Fruit fly (Drosophila melanogaster): Measurements from ENCODE around the gene CG11563.

DNA sequence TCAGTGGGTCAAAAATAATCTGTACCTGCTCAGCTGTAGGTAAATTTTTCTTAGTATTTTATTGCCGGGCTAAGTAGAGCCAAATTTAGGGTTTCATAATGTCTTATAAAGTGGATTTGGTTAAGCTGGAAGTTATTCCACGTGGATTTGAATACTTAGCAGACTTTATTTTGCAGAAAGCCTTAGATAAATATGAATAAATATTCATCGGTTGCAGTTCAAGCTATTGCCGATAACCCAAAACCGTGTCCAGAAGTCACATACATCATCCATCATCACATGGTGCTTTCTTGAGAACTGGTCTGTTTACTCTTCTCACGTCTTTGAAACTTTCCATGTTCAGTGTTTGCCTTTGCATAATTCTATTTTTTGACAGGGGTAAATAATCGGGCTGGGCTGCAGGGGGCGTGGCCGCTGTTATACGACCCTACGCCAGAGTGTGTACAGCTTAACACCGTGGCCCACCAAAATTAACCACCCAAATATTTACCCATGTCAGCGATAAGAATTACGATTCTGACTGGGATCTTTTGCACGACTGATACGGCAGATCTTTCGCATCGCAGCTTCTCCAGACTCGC lies 21.8 kb downstream of the CG11563 start, which contains the start of gene CG2187:
- TF ChIP-seq insv (optimal IDR thresholded peaks at IDR 0.05) (no peak), psq (optimal IDR thresholded peaks at IDR 0.05) (no peak), ttk (optimal IDR thresholded peaks at IDR 0.05) (no peak), h (optimal IDR thresholded peaks at IDR 0.05) (no peak)

Measured in Kc167 (cell line).